Fruit fly (Drosophila melanogaster) whole organism, adult: Measurements from ENCODE around the gene gammaSnap2.

Source experiments
- CG11617 ChIP-seq: fragments of 200-800 bp; sonication (Bioruptor generic); optimal IDR thresholded peaks from 2 replicates; lab custom pipeline; 2017; ENCODE audit warnings: mild to moderate bottlenecking, missing biosample characterization, missing genetic modification reagents, missing genetic modification characterization
- CG14711 ChIP-seq: fragments of 200-800 bp; sonication (Bioruptor generic); optimal IDR thresholded peaks from 2 replicates; lab custom pipeline; 2018; ENCODE audit warnings: missing biosample characterization, mild to moderate bottlenecking, missing genetic modification characterization, moderate library complexity
- CG1620 ChIP-seq: fragments of 200-800 bp; sonication (Bioruptor generic); optimal IDR thresholded peaks from 2 replicates; lab custom pipeline; 2016; ENCODE audit warnings: missing biosample characterization, missing genetic modification characterization
- CG5204 ChIP-seq: fragments of 200-800 bp; sonication (Bioruptor generic); optimal IDR thresholded peaks from 2 replicates; lab custom pipeline; 2016; ENCODE audit warnings: missing biosample characterization, missing genetic modification characterization
- bab1 ChIP-seq: fragments of 200-800 bp; sonication (Bioruptor generic); optimal IDR thresholded peaks from 3 replicates; lab custom pipeline; 2019; ENCODE audit warnings: missing biosample characterization, mild to moderate bottlenecking, missing genetic modification characterization, moderate library complexity
- cic ChIP-seq: fragments of 200-800 bp; sonication (Bioruptor generic); optimal IDR thresholded peaks from 2 replicates; lab custom pipeline; 2017; ENCODE audit warnings: missing biosample characterization, mild to moderate bottlenecking, missing genetic modification characterization, moderate library complexity
- kay ChIP-seq: fragments of 200-800 bp; sonication (Bioruptor generic); peaks from one replicate; lab custom pipeline; 2016; ENCODE audit warnings: missing biosample characterization, missing genetic modification characterization, borderline replicate concordance
- tj ChIP-seq: fragments of 200-800 bp; sonication (Bioruptor generic); optimal IDR thresholded peaks from 3 replicates; lab custom pipeline; 2017; ENCODE audit warnings: missing biosample characterization, mild to moderate bottlenecking, missing genetic modification characterization, moderate library complexity
- toe ChIP-seq: fragments of 200-800 bp; sonication (Bioruptor generic); optimal IDR thresholded peaks from 2 replicates; lab custom pipeline; 2016; ENCODE audit warnings: missing biosample characterization, missing genetic modification characterization

dm6 chr3R:10114915-10115534, 6.2 kb downstream of the gammaSnap2 start:
- TF ChIP-seq CG11617 = no peak
- no peak for TF ChIP-seq CG5204
- TF ChIP-seq CG1620 (GFP tag; lab: Kevin White, UChicago) = no peak
- TF ChIP-seq kay (GFP tag; lab: Kevin White, UChicago) = no peak
- TF ChIP-seq CG14711 = no peak
- no peak for TF ChIP-seq cic (GFP tag; lab: Kevin White, UChicago)
- TF ChIP-seq bab1 (GFP tag; lab: Kevin White, UChicago) = no peak
- TF ChIP-seq toe (GFP tag; lab: Kevin White, UChicago) = no peak
- no peak for TF ChIP-seq tj (GFP tag; lab: Kevin White, UChicago)
